Fruit fly (Drosophila melanogaster) whole organism, embryonic: ENCODE results near the gene g.

Experiments used
- Abd-B ChIP-seq: fragments of 200-800 bp; sonication (Bioruptor generic); optimal IDR thresholded peaks from 2 replicates; lab custom pipeline; 2018; ENCODE audit warnings: missing biosample characterization, mild to moderate bottlenecking, missing genetic modification characterization, moderate library complexity
- Asciz ChIP-seq: fragments of 200-800 bp; sonication (Bioruptor generic); optimal IDR thresholded peaks from 2 replicates; lab custom pipeline; 2017; ENCODE audit warnings: missing biosample characterization, mild to moderate bottlenecking, missing genetic modification characterization, missing genetic modification reagents
- CG10654 ChIP-seq: fragments of 200-800 bp; sonication (Bioruptor generic); optimal IDR thresholded peaks from 2 replicates; lab custom pipeline; 2016; ENCODE audit warnings: missing biosample characterization, missing genetic modification characterization
- CG11093 ChIP-seq: fragments of 200-800 bp; sonication (Bioruptor generic); IDR thresholded peaks from 3 replicates; pipeline ENCODE4 v1.3.6; 2022; ENCODE audit warnings: missing biosample characterization, missing genetic modification characterization
- CG11696 ChIP-seq: fragments of 200-800 bp; sonication (Bioruptor generic); IDR thresholded peaks from 2 replicates; pipeline ENCODE4 v1.3.6; 2022; ENCODE audit warnings: missing biosample characterization, missing genetic modification characterization
- CG1233 ChIP-seq: fragments of 200-800 bp; sonication (Bioruptor generic); optimal IDR thresholded peaks from 4 replicates; lab custom pipeline; 2018; ENCODE audit warnings: missing biosample characterization, mild to moderate bottlenecking, missing genetic modification characterization
- CG1602 ChIP-seq: fragments of 200-800 bp; sonication (Bioruptor generic); optimal IDR thresholded peaks from 3 replicates; lab custom pipeline; 2016; ENCODE audit warnings: missing biosample characterization, missing genetic modification characterization
- CG1647 ChIP-seq: fragments of 200-800 bp; sonication (Bioruptor generic); optimal IDR thresholded peaks from 3 replicates; lab custom pipeline; 2016; ENCODE audit warnings: missing biosample characterization, missing genetic modification characterization
- CG17328 ChIP-seq: fragments of 200-800 bp; sonication (Bioruptor generic); IDR thresholded peaks from 2 replicates; pipeline ENCODE4 v1.3.6; 2022; ENCODE audit warnings: missing biosample characterization, missing genetic modification characterization
- CG18011 ChIP-seq: fragments of 200-800 bp; sonication (Bioruptor generic); optimal IDR thresholded peaks from 2 replicates; lab custom pipeline; 2017; ENCODE audit warnings: missing biosample characterization, missing genetic modification characterization, mild to moderate bottlenecking, moderate library complexity, missing genotype
- CG18619 ChIP-seq: fragments of 200-800 bp; sonication (Bioruptor generic); optimal IDR thresholded peaks from 3 replicates; lab custom pipeline; 2017; ENCODE audit warnings: missing biosample characterization, mild to moderate bottlenecking, missing genetic modification characterization
- CG2120 ChIP-seq: fragments of 200-800 bp; sonication (Bioruptor generic); optimal IDR thresholded peaks from 3 replicates; lab custom pipeline; 2016; ENCODE audit warnings: missing biosample characterization, missing genetic modification characterization
- CG2129 ChIP-seq: fragments of 200-800 bp; sonication (Bioruptor generic); IDR thresholded peaks from 2 replicates; pipeline ENCODE4 v1.3.6; 2022; ENCODE audit warnings: missing biosample characterization, missing genetic modification characterization; ENCODE audit not compliant: partially characterized antibody
- CG3065 ChIP-seq: fragments of 200-800 bp; sonication (Bioruptor generic); optimal IDR thresholded peaks from 2 replicates; lab custom pipeline; 2016; ENCODE audit warnings: missing biosample characterization, missing genetic modification characterization
- CG31441 ChIP-seq: fragments of 200-800 bp; sonication (Bioruptor generic); IDR thresholded peaks from 2 replicates; pipeline ENCODE4 v1.3.6; 2022; ENCODE audit warnings: missing biosample characterization, missing genetic modification characterization
- CG33213 ChIP-seq: fragments of 200-800 bp; sonication (Bioruptor generic); optimal IDR thresholded peaks from 3 replicates; lab custom pipeline; 2016; ENCODE audit warnings: missing biosample characterization, missing genetic modification characterization
- CG7556 ChIP-seq: fragments of 200-800 bp; sonication (Bioruptor generic); optimal IDR thresholded peaks from 2 replicates; lab custom pipeline; 2017; ENCODE audit warnings: missing biosample characterization, mild to moderate bottlenecking, missing genetic modification characterization
- CG8359 ChIP-seq: fragments of 200-800 bp; sonication (Bioruptor generic); optimal IDR thresholded peaks from 2 replicates; lab custom pipeline; 2017; ENCODE audit warnings: missing biosample characterization, mild to moderate bottlenecking, missing genetic modification characterization, borderline replicate concordance
- CG9437 ChIP-seq: fragments of 200-800 bp; sonication (Bioruptor generic); optimal IDR thresholded peaks from 2 replicates; lab custom pipeline; 2018; ENCODE audit warnings: missing biosample characterization, mild to moderate bottlenecking, missing genetic modification characterization
- CHES-1-like ChIP-seq: fragments of 200-800 bp; sonication (Bioruptor generic); optimal IDR thresholded peaks from 2 replicates; lab custom pipeline; 2016; ENCODE audit warnings: missing biosample characterization, missing genetic modification characterization
- CTCF ChIP-seq: fragments of 200-800 bp; sonication (Bioruptor generic); optimal IDR thresholded peaks from 2 replicates; lab custom pipeline; 2017; ENCODE audit warnings: missing biosample characterization, mild to moderate bottlenecking, missing genetic modification characterization, moderate library complexity
- Dfd ChIP-seq, 2 experiments: fragments of >200 bp; optimal IDR thresholded peaks; 2 replicates each; lab custom pipeline; 2017; ENCODE audit warnings: missing biosample characterization in 2 of 2, missing genetic modification characterization in 2 of 2
- E2f2 ChIP-seq: fragments of 200-800 bp; sonication (Bioruptor generic); IDR thresholded peaks from 2 replicates; pipeline ENCODE4 v1.3.6; 2022; ENCODE audit warnings: missing biosample characterization, missing genetic modification characterization
- Eip74EF ChIP-seq, 2 experiments: fragments of 200-800 bp in 1 of 2; fragments of >200 bp in 1 of 2; sonication (Bioruptor generic) in 1 of 2; optimal IDR thresholded peaks; 2 replicates each; lab custom pipeline; 2017 to 2019; ENCODE audit warnings: missing biosample characterization in 2 of 2, missing genetic modification characterization in 2 of 2, mild to moderate bottlenecking in 1 of 2, moderate library complexity in 1 of 2
- Ets97D ChIP-seq: fragments of 200-800 bp; sonication (Bioruptor generic); optimal IDR thresholded peaks from 3 replicates; lab custom pipeline; 2016; ENCODE audit warnings: missing biosample characterization, missing genetic modification characterization
- Fer1 ChIP-seq: fragments of 200-800 bp; sonication (Bioruptor generic); optimal IDR thresholded peaks from 2 replicates; lab custom pipeline; 2017; ENCODE audit warnings: missing biosample characterization, mild to moderate bottlenecking, missing genetic modification characterization
- Hr51 ChIP-seq, 2 experiments: fragments of 200-800 bp; sonication (Bioruptor generic); optimal IDR thresholded peaks; 2 replicates in 1 of 2; 3 replicates in 1 of 2; lab custom pipeline; 2016 to 2018; ENCODE audit warnings: missing biosample characterization in 2 of 2, missing genetic modification characterization in 2 of 2, mild to moderate bottlenecking in 1 of 2, moderate library complexity in 1 of 2
- Med ChIP-seq: fragments of 200-800 bp; sonication (Bioruptor generic); peaks from one replicate; lab custom pipeline; 2016; ENCODE audit warnings: missing biosample characterization, missing genetic modification characterization, mild to moderate bottlenecking, inconsistent platforms, moderate library complexity
- Nf-YC ChIP-seq: fragments of 200-800 bp; optimal IDR thresholded peaks from 3 replicates; lab custom pipeline; 2019; ENCODE audit warnings: missing biosample characterization, mild to moderate bottlenecking, missing genetic modification characterization, moderate library complexity
- Tbp ChIP-seq: fragments of >200 bp; optimal IDR thresholded peaks from 2 replicates; lab custom pipeline; 2018; ENCODE audit warnings: missing biosample characterization, missing genetic modification characterization
- Vsx1 ChIP-seq: fragments of 200-800 bp; sonication (Bioruptor generic); optimal IDR thresholded peaks from 2 replicates; lab custom pipeline; 2017; ENCODE audit warnings: missing biosample characterization, mild to moderate bottlenecking, missing genetic modification characterization, missing genetic modification reagents
- YL-1 ChIP-seq: fragments of 200-800 bp; sonication (Bioruptor generic); optimal IDR thresholded peaks from 3 replicates; lab custom pipeline; 2017; ENCODE audit warnings: missing biosample characterization, mild to moderate bottlenecking, missing genetic modification characterization
- crol ChIP-seq: fragments of 200-800 bp; sonication (Bioruptor generic); IDR thresholded peaks from 2 replicates; pipeline ENCODE4 v1.3.6; 2022; ENCODE audit warnings: missing biosample characterization, missing genetic modification characterization
- disco-r ChIP-seq: fragments of 200-800 bp; sonication (Bioruptor generic); optimal IDR thresholded peaks from 2 replicates; lab custom pipeline; 2016; ENCODE audit warnings: missing biosample characterization, missing genetic modification characterization
- dmrt11E ChIP-seq: fragments of 200-800 bp; sonication (Bioruptor generic); optimal IDR thresholded peaks from 3 replicates; lab custom pipeline; 2018; ENCODE audit warnings: missing biosample characterization, mild to moderate bottlenecking, missing genetic modification characterization, moderate library complexity
- en ChIP-seq: fragments of 200-800 bp; sonication (Bioruptor generic); optimal IDR thresholded peaks from 2 replicates; lab custom pipeline; 2016; ENCODE audit warnings: missing biosample characterization, missing genetic modification characterization
- ftz-f1 ChIP-seq: fragments of 200-800 bp; sonication (Bioruptor generic); optimal IDR thresholded peaks from 2 replicates; lab custom pipeline; 2016; ENCODE audit warnings: missing biosample characterization, missing genetic modification characterization
- gce ChIP-seq: fragments of 200-800 bp; sonication (Bioruptor generic); IDR thresholded peaks from 3 replicates; pipeline ENCODE4 v1.3.6; 2022; ENCODE audit warnings: missing biosample characterization, missing genetic modification characterization
- gem ChIP-seq: fragments of 200-800 bp; sonication (Bioruptor generic); optimal IDR thresholded peaks from 2 replicates; lab custom pipeline; 2019; ENCODE audit warnings: missing biosample characterization, mild to moderate bottlenecking, missing genetic modification characterization, moderate library complexity
- kah ChIP-seq: fragments of 200-800 bp; sonication (Bioruptor generic); optimal IDR thresholded peaks from 2 replicates; lab custom pipeline; 2018; ENCODE audit warnings: missing biosample characterization, mild to moderate bottlenecking, missing genetic modification characterization
- kay ChIP-seq: fragments of 200-800 bp; sonication (Bioruptor generic); optimal IDR thresholded peaks from 2 replicates; lab custom pipeline; 2016; ENCODE audit warnings: missing biosample characterization, missing genetic modification characterization
- mirr ChIP-seq: fragments of 200-800 bp; sonication (Bioruptor generic); optimal IDR thresholded peaks from 3 replicates; lab custom pipeline; 2018; ENCODE audit warnings: missing biosample characterization, mild to moderate bottlenecking, missing genetic modification characterization
- onecut ChIP-seq: fragments of 200-800 bp; sonication (Bioruptor generic); IDR thresholded peaks from 2 replicates; pipeline ENCODE4 v1.3.6; 2022; ENCODE audit warnings: missing biosample characterization, missing genetic modification characterization
- ro ChIP-seq: fragments of 200-800 bp; sonication (Bioruptor generic); IDR thresholded peaks from 2 replicates; pipeline ENCODE4 v1.3.6; 2022; ENCODE audit warnings: missing biosample characterization, missing genetic modification characterization
- sr ChIP-seq: fragments of 200-800 bp; sonication (Bioruptor generic); IDR thresholded peaks from 3 replicates; pipeline ENCODE4 v1.3.6; 2022; ENCODE audit warnings: missing biosample characterization, missing genetic modification characterization
- toy ChIP-seq: fragments of 200-800 bp; sonication (Bioruptor generic); IDR thresholded peaks from 2 replicates; pipeline ENCODE4 v1.3.6; 2022; ENCODE audit warnings: missing biosample characterization, missing genetic modification characterization
- trem ChIP-seq: fragments of 200-800 bp; optimal IDR thresholded peaks from 3 replicates; lab custom pipeline; 2019; ENCODE audit warnings: missing biosample characterization, mild to moderate bottlenecking, missing genetic modification characterization, moderate library complexity
- tx ChIP-seq: fragments of 200-800 bp; sonication (Bioruptor generic); optimal IDR thresholded peaks from 2 replicates; lab custom pipeline; 2016; ENCODE audit warnings: missing biosample characterization, missing genetic modification characterization
- wek ChIP-seq: fragments of 200-800 bp; sonication (Bioruptor generic); optimal IDR thresholded peaks from 3 replicates; lab custom pipeline; 2018; ENCODE audit warnings: missing biosample characterization, mild to moderate bottlenecking, missing genetic modification characterization, moderate library complexity
- wor ChIP-seq: fragments of 200-800 bp; sonication (Bioruptor generic); IDR thresholded peaks from 2 replicates; pipeline ENCODE4 v1.3.6; 2022; ENCODE audit warnings: missing biosample characterization, missing genetic modification characterization
- z ChIP-seq: fragments of 200-800 bp; sonication (Bioruptor generic); IDR thresholded peaks from 3 replicates; pipeline ENCODE4 v1.3.6; 2022; ENCODE audit warnings: missing biosample characterization, missing genetic modification characterization

g gene

DNA sequence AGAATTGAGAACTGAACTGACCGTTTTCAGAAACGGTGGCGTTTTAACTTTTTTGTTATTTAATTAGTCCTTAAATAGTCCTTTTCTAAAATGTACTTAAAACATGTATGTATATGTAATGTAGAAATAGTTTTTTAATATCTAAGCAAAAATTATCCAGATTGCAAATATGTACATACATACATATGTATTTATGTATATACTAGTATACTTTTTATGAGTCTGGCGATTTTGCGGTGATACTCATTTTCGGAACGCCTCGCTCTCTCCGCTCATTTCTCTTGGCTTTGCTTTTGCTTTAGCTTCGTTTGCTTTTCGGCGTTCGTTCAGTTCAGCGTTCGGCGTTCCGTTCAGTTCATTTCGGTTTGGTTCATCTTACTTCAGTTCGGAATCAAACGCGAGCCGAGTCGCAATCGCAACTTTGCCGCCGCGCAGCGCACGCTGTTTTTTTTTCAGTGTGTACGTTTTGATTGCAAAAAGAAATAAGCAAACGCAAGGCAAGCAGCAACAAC, 26.4 kb upstream of the g start, which contains the start of gene rdgB (continued):
- TF ChIP-seq ro (GFP tag; lab: Robert Waterston, UW) (no peak), z (GFP tag; lab: Robert Waterston, UW) (no peak), Tbp (no peak), CG18619 (peak; percentile 83), kah (peak; percentile 6), CG10654 (GFP tag; lab: Kevin White, UChicago) (peak; percentile 58), trem (tag; lab: Kevin White, UChicago) (peak; percentile 36), Ets97D (no peak), CG8359 (no peak), CG11696 (0 out of 2 replicates have a peak, but pooled peaks have one; percentile 9), CG2120 (GFP tag; lab: Kevin White, UChicago) (peak; percentile 75), E2f2 (peak; percentile 44; the same call in 1 of the 2 replicates), Dfd (GFP tag; optimal IDR thresholded peaks at IDR 0.05; lab: Kevin White, UChicago) (no peak), sr (GFP tag; lab: Robert Waterston, UW) (no peak), crol (GFP tag; lab: Robert Waterston, UW) (no peak), en (GFP tag; lab: Kevin White, UChicago) (no peak), Abd-B (GFP tag; lab: Kevin White, UChicago) (peak; percentile 84), tx (GFP tag; lab: Kevin White, UChicago) (no peak), YL-1 (GFP tag; lab: Kevin White, UChicago) (no peak), CG11093 (GFP tag; lab: Robert Waterston, UW) (peak; percentile 60; the same call in 2 of the 3 replicates), Asciz (peak; percentile 72), CG17328 (peak; percentile 37; the same call in 1 of the 2 replicates), CG18011 (no peak), Nf-YC (peak; percentile 75), gce (GFP tag; lab: Robert Waterston, UW) (no peak), wek (GFP tag; lab: Kevin White, UChicago) (no peak), CG9437 (peak; percentile 76), CG31441 (peak; percentile 82), wor (peak; percentile 67), gem (tag; lab: Kevin White, UChicago) (peak; percentile 89), Hr51 (GFP tag; optimal IDR thresholded peaks at IDR 0.05; lab: Kevin White, UChicago) (peak; percentile 43 to 85), Eip74EF (GFP tag; optimal IDR thresholded peaks at IDR 0.05; lab: Kevin White, UChicago) (peak in 1 of 2 experiments; percentile 69), CG7556 (peak; percentile 84), dmrt11E (peak; percentile 50), CG1233 (GFP tag; lab: Kevin White, UChicago) (peak; percentile 67), CG1602 (peak; percentile 75), CG3065 (no peak), CG2129 (no peak), kay (GFP tag; lab: Kevin White, UChicago) (no peak), disco-r (GFP tag; lab: Kevin White, UChicago) (no peak), CG33213 (no peak), onecut (GFP tag; lab: Robert Waterston, UW) (peak; percentile 55), CHES-1-like (GFP tag; lab: Kevin White, UChicago) (no peak), CG1647 (GFP tag; lab: Kevin White, UChicago) (no peak), toy (GFP tag; lab: Robert Waterston, UW) (0 out of 2 replicates have a peak, but pooled peaks have one; percentile 33), CTCF (no peak), mirr (no peak), Vsx1 (GFP tag; lab: Kevin White, UChicago) (peak; percentile 40), Med (GFP tag; lab: Kevin White, UChicago) (peak; percentile 74), Fer1 (peak; percentile 78), ftz-f1 (GFP tag; lab: Kevin White, UChicago) (no peak)
